Worm (Caenorhabditis elegans): ENCODE data around the gene cthd-1.
A peak's percentile ranks its signal among the peaks of the same experiment; 100 is the strongest.

Gene cthd-1

DNA sequence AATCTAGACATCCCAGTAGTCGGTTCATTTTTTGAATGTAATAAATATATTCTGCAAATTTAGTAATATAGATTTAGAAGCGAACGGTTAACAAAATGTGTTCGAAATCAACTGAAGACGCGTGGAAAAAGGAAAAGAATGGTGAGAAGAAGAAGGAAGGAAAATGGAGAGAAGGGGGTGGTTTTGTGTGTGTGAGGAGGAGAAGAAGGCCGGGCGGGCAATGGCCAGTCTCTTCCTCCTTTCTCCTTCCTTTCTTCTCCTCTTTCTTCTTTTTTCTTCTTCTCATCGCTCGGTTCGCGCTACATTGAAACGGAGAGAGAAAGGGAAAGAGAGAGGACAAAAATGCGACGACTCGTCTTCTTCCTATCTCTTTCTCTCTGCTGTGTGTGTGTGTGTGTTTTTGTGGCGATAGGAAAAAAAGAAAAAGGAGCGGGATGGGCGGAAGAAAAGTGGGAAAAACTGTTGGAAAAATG, 14.1 kb downstream of the cthd-1 start, which contains the start of gene ztf-9 (continued):
- TF ChIP-seq Y5F2A.4 (GFP tag; optimal IDR thresholded peaks at IDR 0.05), result no peak
- TF ChIP-seq lin-1 (GFP tag; IDR thresholded peaks at IDR 0.05), result no peak
- peak; percentile 83 for TF ChIP-seq hmg-1.1 (GFP tag; IDR thresholded peaks at IDR 0.05)
- TF ChIP-seq nhr-237 (tag; optimal IDR thresholded peaks at IDR 0.05), result no peak
- peak in 1 of 2 experiments; percentile 92 for TF ChIP-seq unc-62 (GFP tag; optimal IDR thresholded peaks at IDR 0.05 in 1 of 2)
- TF ChIP-seq unc-62 (tag; optimal IDR thresholded peaks at IDR 0.05), result no peak
- no peak for TF ChIP-seq unc-39 (tag; optimal IDR thresholded peaks at IDR 0.05)
- peak; percentile 66; the same call in 1 of the 2 replicates for TF ChIP-seq pha-4 (GFP tag; IDR thresholded peaks at IDR 0.05)
- TF ChIP-seq pha-4 (tag; optimal IDR thresholded peaks at IDR 0.05), result no peak
- peak; percentile 79 for TF ChIP-seq nhr-28 (tag; optimal IDR thresholded peaks at IDR 0.05)
- no peak for TF ChIP-seq ceh-44 (GFP tag; IDR thresholded peaks at IDR 0.05)
- peak; percentile 8 for TF ChIP-seq nhr-25 (tag; optimal IDR thresholded peaks at IDR 0.05; ENCODE audit: borderline replicate concordance, insufficient read depth)
- TF ChIP-seq duxl-1 (tag; optimal IDR thresholded peaks at IDR 0.05; ENCODE audit: poor library complexity), result no peak
- peak; percentile 64 for TF ChIP-seq nhr-77 (tag; optimal IDR thresholded peaks at IDR 0.05)
- TF ChIP-seq pqm-1 (tag; optimal IDR thresholded peaks at IDR 0.05), result peak; percentile 11
- no peak for TF ChIP-seq vab-7 (GFP tag; IDR thresholded peaks at IDR 0.05)
- peak in 1 of 2 experiments; percentile 34 for TF ChIP-seq mdl-1 (tag; optimal IDR thresholded peaks at IDR 0.05)
- TF ChIP-seq nhr-11 (tag; optimal IDR thresholded peaks at IDR 0.05), result no peak
- TF ChIP-seq nhr-6 (tag; optimal IDR thresholded peaks at IDR 0.05), result no peak
- TF ChIP-seq dve-1 (tag; optimal IDR thresholded peaks at IDR 0.05; ENCODE audit: insufficient read depth), result peak; percentile 50
- no peak for TF ChIP-seq ceh-62 (tag; optimal IDR thresholded peaks at IDR 0.05)
- no peak for TF ChIP-seq arid-1 (GFP tag; conservative IDR thresholded peaks at IDR 0.05)
- TF ChIP-seq rbr-2 (tag; optimal IDR thresholded peaks at IDR 0.05), result peak; percentile 48
- no peak for TF ChIP-seq lin-15B (tag; optimal IDR thresholded peaks at IDR 0.05)
- no peak for TF ChIP-seq lim-7 (GFP tag; IDR thresholded peaks at IDR 0.05)
- peak; percentile 58; the same call in 1 of the 2 replicates for TF ChIP-seq ctbp-1 (GFP tag; IDR thresholded peaks at IDR 0.05)

- no peak for TF ChIP-seq php-3 (GFP tag; IDR thresholded peaks at IDR 0.05)
- TF ChIP-seq hif-1 (tag; optimal IDR thresholded peaks at IDR 0.05), result no peak
- no peak for TF ChIP-seq mxl-2 (GFP tag; conservative IDR thresholded peaks at IDR 0.05)
- TF ChIP-seq mdt-29 (GFP tag; IDR thresholded peaks at IDR 0.05), result no peak
- no peak for TF ChIP-seq fos-1 (tag; optimal IDR thresholded peaks at IDR 0.05)
- TF ChIP-seq ceh-28 (tag; optimal IDR thresholded peaks at IDR 0.05), result no peak
- TF ChIP-seq nhr-10 (tag; optimal IDR thresholded peaks at IDR 0.05), result no peak
- TF ChIP-seq T26A8.4 (GFP tag; IDR thresholded peaks at IDR 0.05), result no peak
- no peak for TF ChIP-seq dve-1 (tag; optimal IDR thresholded peaks at IDR 0.05; ENCODE audit: insufficient read depth)
- no peak for TF ChIP-seq arid-1 (GFP tag; conservative IDR thresholded peaks at IDR 0.05)
- TF ChIP-seq F49E8.2 (tag; optimal IDR thresholded peaks at IDR 0.05; ENCODE audit: borderline replicate concordance), result no peak
- no peak for TF ChIP-seq zfp-3 (GFP tag; conservative IDR thresholded peaks at IDR 0.05)
- TF ChIP-seq Y105C5A.15 (GFP tag; IDR thresholded peaks at IDR 0.05), result no peak
- TF ChIP-seq pqm-1 (tag; optimal IDR thresholded peaks at IDR 0.05), result no peak
- TF ChIP-seq mdl-1 (tag; optimal IDR thresholded peaks at IDR 0.05), result no peak
- TF ChIP-seq ama-1 (optimal IDR thresholded peaks at IDR 0.05), result no peak
Observed at ce11 chrV:9692649-9693112, 14.6 kb downstream of the cthd-1 start, which contains the start of gene ZK287.7. TSS of gene ZK287.7 (plus strand) at chrV:9693062.

- TF ChIP-seq nhr-41 (GFP tag; IDR thresholded peaks at IDR 0.05) (no peak), ceh-20 (GFP tag; IDR thresholded peaks at IDR 0.05) (no peak), F49E8.2 (tag; optimal IDR thresholded peaks at IDR 0.05; ENCODE audit: borderline replicate concordance) (no peak), php-3 (GFP tag; IDR thresholded peaks at IDR 0.05) (no peak), gei-8 (GFP tag; optimal IDR thresholded peaks at IDR 0.05) (no peak), zag-1 (tag; optimal IDR thresholded peaks at IDR 0.05) (no peak), lin-15B (tag; optimal IDR thresholded peaks at IDR 0.05) (no peak), egl-27 (tag; optimal IDR thresholded peaks at IDR 0.05) (no peak), Y75B8A.6 (GFP tag; IDR thresholded peaks at IDR 0.05) (no peak), snpc-4 (tag; optimal IDR thresholded peaks at IDR 0.05) (no peak), dmd-9 (GFP tag; IDR thresholded peaks at IDR 0.05) (no peak), unc-39 (tag; optimal IDR thresholded peaks at IDR 0.05) (no peak)
Observed at ce11 chrV:9696715-9697114, 18.6 kb downstream of the cthd-1 start, which contains the start of gene her-1. TSS of gene her-1 (plus strand) at chrV:9697015.

Measured in whole organism, L4 larva.